Fruit fly (Drosophila melanogaster) whole organism, prepupa: ENCODE results near the gene if.

Experiments used
- CG34406 ChIP-seq: fragments of 200-800 bp; sonication (Bioruptor generic); optimal IDR thresholded peaks from 3 replicates; lab custom pipeline; 2016; ENCODE audit warnings: missing biosample characterization, missing genetic modification characterization
- CG4318 ChIP-seq: fragments of 200-800 bp; sonication (Bioruptor generic); optimal IDR thresholded peaks from 3 replicates; lab custom pipeline; 2017; ENCODE audit warnings: missing biosample characterization, mild to moderate bottlenecking, missing genetic modification characterization
- Eip93F ChIP-seq: fragments of 200-800 bp; sonication (Bioruptor generic); optimal IDR thresholded peaks from 2 replicates; lab custom pipeline; 2016; ENCODE audit warnings: missing biosample characterization, mild to moderate bottlenecking, missing genetic modification characterization
- OdsH ChIP-seq: fragments of 200-800 bp; sonication (Bioruptor generic); optimal IDR thresholded peaks from 3 replicates; lab custom pipeline; 2016; ENCODE audit warnings: missing biosample characterization, missing genetic modification characterization
- dac ChIP-seq: fragments of 200-800 bp; sonication (Bioruptor generic); optimal IDR thresholded peaks from 2 replicates; lab custom pipeline; 2017; ENCODE audit warnings: missing biosample characterization, mild to moderate bottlenecking, missing genetic modification characterization
- vri ChIP-seq: fragments of 200-800 bp; sonication (Bioruptor generic); optimal IDR thresholded peaks from 3 replicates; lab custom pipeline; 2016; ENCODE audit warnings: missing biosample characterization, mild to moderate bottlenecking, missing genetic modification characterization

DNA sequence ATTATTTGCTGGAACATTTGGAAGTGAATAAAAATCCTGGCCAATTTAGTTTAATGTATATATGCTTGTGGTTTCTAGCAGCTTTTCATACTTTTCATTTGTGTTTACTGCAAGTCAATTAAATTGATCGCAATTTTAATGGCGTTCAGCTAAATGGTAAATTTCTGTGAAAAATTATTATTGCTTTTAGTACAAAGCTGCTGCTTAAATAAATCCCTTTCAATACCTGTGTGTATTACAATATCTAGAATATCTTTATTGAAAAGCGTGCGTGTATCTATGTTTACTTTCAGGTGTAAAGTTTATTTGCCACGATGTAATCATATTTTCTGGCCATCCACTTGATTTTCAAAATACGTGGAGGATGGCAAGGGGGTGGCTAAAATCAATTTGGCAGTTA is 22.5 kb upstream of the if start, which contains the start of gene ppk28:
- TF ChIP-seq Eip93F (GFP tag; lab: Kevin White, UChicago) (no peak), dac (no peak), vri (no peak), CG34406 (GFP tag; lab: Kevin White, UChicago) (no peak), OdsH (GFP tag; lab: Kevin White, UChicago) (no peak), CG4318 (no peak)
